Fruit fly (Drosophila melanogaster) whole organism, embryonic: ENCODE results near the gene Kr-h2.

Experiments used
- CG11247 ChIP-seq: fragments of 200-800 bp; sonication (Bioruptor generic); IDR thresholded peaks from 2 replicates; pipeline ENCODE4 v1.3.6; 2022; ENCODE audit warnings: missing biosample characterization, missing genetic modification characterization
- CG14441 ChIP-seq: fragments of 200-800 bp; sonication (Bioruptor generic); IDR thresholded peaks from 2 replicates; pipeline ENCODE4 v1.3.6; 2022; ENCODE audit warnings: missing biosample characterization, missing genetic modification characterization
- fd96Cb ChIP-seq: fragments of 200-800 bp; sonication (Bioruptor generic); optimal IDR thresholded peaks from 2 replicates; lab custom pipeline; 2018; ENCODE audit warnings: missing biosample characterization, mild to moderate bottlenecking, missing genetic modification characterization, moderate library complexity
- usp ChIP-seq: fragments of >200 bp; optimal IDR thresholded peaks from 2 replicates; lab custom pipeline; 2017; ENCODE audit warnings: missing biosample characterization, missing genetic modification characterization

DNA sequence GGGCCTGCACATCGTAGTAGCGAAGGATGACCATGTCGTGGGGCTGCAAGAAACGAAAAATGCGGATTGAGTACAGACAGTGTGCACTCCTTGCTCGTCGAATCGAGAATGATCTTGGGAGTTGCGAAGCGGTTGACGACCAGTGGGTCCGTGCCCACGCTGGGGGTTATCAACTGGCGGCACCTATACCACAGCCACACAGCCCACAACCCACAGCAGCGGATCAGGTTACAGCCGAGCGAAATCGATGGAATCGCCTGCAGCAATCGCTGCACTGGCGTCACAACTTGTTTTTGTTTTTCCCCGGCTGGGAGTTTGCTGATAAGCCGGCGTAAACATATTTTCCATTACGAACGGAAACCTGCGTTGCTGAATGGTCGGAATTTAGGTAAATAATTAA, 25.3 kb upstream of the Kr-h2 start:
- TF ChIP-seq usp (GFP tag; lab: Kevin White, UChicago) (no peak), CG14441 (GFP tag; lab: Robert Waterston, UW) (no peak), fd96Cb (tag; lab: Kevin White, UChicago) (no peak), CG11247 (GFP tag; lab: Robert Waterston, UW) (no peak)
